Comparison of ENCODE assay signal across 1 fruit fly cellular context in genomic region chr3R:11809620-11810019, dm6.
TF ChIP-seq lines count a peak whose summit lies in the region.

No protein-coding gene starts in this region.

TF ChIP-seq in whole organism, embryonic, 481 proteins besides CTCF, POLR2A, EP300 and RAD21 (continued from another document and continues in another):
- peak in 1 of 2 experiments; percentile 30 for TF ChIP-seq Hr78 (GFP tag; optimal IDR thresholded peaks at IDR 0.05; lab: Kevin White, UChicago)
- TF ChIP-seq dm (GFP tag; optimal IDR thresholded peaks at IDR 0.05; lab: Kevin White, UChicago): no peak
- TF ChIP-seq zfh1 (GFP tag; IDR thresholded peaks at IDR 0.05; lab: Robert Waterston, UW): no peak
- TF ChIP-seq ab (GFP tag; optimal IDR thresholded peaks at IDR 0.05; lab: Kevin White, UChicago): no peak
- TF ChIP-seq Mrtf (GFP tag; IDR thresholded peaks at IDR 0.05; lab: Robert Waterston, UW): no peak
- no peak for TF ChIP-seq vnd (GFP tag; IDR thresholded peaks at IDR 0.05; lab: Robert Waterston, UW; ENCODE audit: partially characterized antibody)
- TF ChIP-seq br (optimal IDR thresholded peaks at IDR 0.05; lab: Kevin White, UChicago): no peak
- peak in 1 of 2 experiments; percentile 75 for TF ChIP-seq Hr51 (GFP tag; optimal IDR thresholded peaks at IDR 0.05; lab: Kevin White, UChicago)
- no peak for TF ChIP-seq CG17829 (tag; optimal IDR thresholded peaks at IDR 0.05; lab: Kevin White, UChicago)
- TF ChIP-seq Nf-YB (GFP tag; optimal IDR thresholded peaks at IDR 0.05; lab: Kevin White, UChicago): peak; percentile 69
- TF ChIP-seq Lhr (GFP tag; optimal IDR thresholded peaks at IDR 0.05; lab: Kevin White, UChicago): no peak
- TF ChIP-seq CG17361 (GFP tag; IDR thresholded peaks at IDR 0.05; lab: Robert Waterston, UW): peak; percentile 28; the same call in 1 of the 3 replicates
- TF ChIP-seq Atf3 (GFP tag; optimal IDR thresholded peaks at IDR 0.05; lab: Kevin White, UChicago): no peak
- no peak for TF ChIP-seq cas (GFP tag; IDR thresholded peaks at IDR 0.05; lab: Robert Waterston, UW)
- peak; percentile 45 for TF ChIP-seq gsb-n (tag; optimal IDR thresholded peaks at IDR 0.05; lab: Kevin White, UChicago)
- TF ChIP-seq ssp (GFP tag; IDR thresholded peaks at IDR 0.05; lab: Robert Waterston, UW): no peak
- TF ChIP-seq HmgD (GFP tag; optimal IDR thresholded peaks at IDR 0.05; lab: Kevin White, UChicago): no peak
- TF ChIP-seq TFAM (GFP tag; optimal IDR thresholded peaks at IDR 0.05; lab: Kevin White, UChicago): no peak
- no peak for TF ChIP-seq cato (GFP tag; optimal IDR thresholded peaks at IDR 0.05; lab: Kevin White, UChicago; ENCODE audit: borderline replicate concordance)
- TF ChIP-seq ken (GFP tag; IDR thresholded peaks at IDR 0.05; lab: Robert Waterston, UW): no peak
- TF ChIP-seq chn (GFP tag; optimal IDR thresholded peaks at IDR 0.05; lab: Kevin White, UChicago): no peak
- peak; percentile 22 for TF ChIP-seq CG2202 (tag; optimal IDR thresholded peaks at IDR 0.05; lab: Kevin White, UChicago)
- TF ChIP-seq lmd (GFP tag; IDR thresholded peaks at IDR 0.05; lab: Robert Waterston, UW): no peak
- no peak for TF ChIP-seq chinmo (GFP tag; IDR thresholded peaks at IDR 0.05; lab: Robert Waterston, UW; ENCODE audit: partially characterized antibody)
- no peak for TF ChIP-seq CG8478 (optimal IDR thresholded peaks at IDR 0.05; lab: Kevin White, UChicago)
- TF ChIP-seq Asciz (GFP tag; optimal IDR thresholded peaks at IDR 0.05; lab: Kevin White, UChicago): peak; percentile 58
- TF ChIP-seq ttk (GFP tag; IDR thresholded peaks at IDR 0.05; lab: Robert Waterston, UW): no peak
- no peak for TF ChIP-seq Rx (GFP tag; IDR thresholded peaks at IDR 0.05; lab: Robert Waterston, UW)
- TF ChIP-seq Xbp1 (GFP tag; optimal IDR thresholded peaks at IDR 0.05; lab: Kevin White, UChicago): no peak
- TF ChIP-seq usp (GFP tag; optimal IDR thresholded peaks at IDR 0.05; lab: Kevin White, UChicago): no peak
- no peak for TF ChIP-seq CHES-1-like (GFP tag; optimal IDR thresholded peaks at IDR 0.05; lab: Kevin White, UChicago)
- TF ChIP-seq cwo (GFP tag; optimal IDR thresholded peaks at IDR 0.05; lab: Kevin White, UChicago): no peak
- peak; percentile 4 for TF ChIP-seq ems (GFP tag; optimal IDR thresholded peaks at IDR 0.05; lab: Kevin White, UChicago)
- no peak for TF ChIP-seq cg (GFP tag; optimal IDR thresholded peaks at IDR 0.05; lab: Kevin White, UChicago)
- TF ChIP-seq dan (GFP tag; IDR thresholded peaks at IDR 0.05; lab: Robert Waterston, UW): no peak
- no peak for TF ChIP-seq nerfin-2 (GFP tag; IDR thresholded peaks at IDR 0.05; lab: Robert Waterston, UW; ENCODE audit: partially characterized antibody)
- no peak for TF ChIP-seq Atf-2 (GFP tag; optimal IDR thresholded peaks at IDR 0.05; lab: Kevin White, UChicago)
- TF ChIP-seq CG6654 (GFP tag; optimal IDR thresholded peaks at IDR 0.05; lab: Kevin White, UChicago): no peak
- TF ChIP-seq hkb (optimal IDR thresholded peaks at IDR 0.05; lab: Kevin White, UChicago): no peak
- TF ChIP-seq hkb (GFP tag; IDR thresholded peaks at IDR 0.05; lab: Robert Waterston, UW): no peak
- TF ChIP-seq vvl (GFP tag; IDR thresholded peaks at IDR 0.05; lab: Robert Waterston, UW): 0 out of 2 replicates have a peak, but pooled peaks have one; percentile 12
- TF ChIP-seq Chrac-16 (GFP tag; optimal IDR thresholded peaks at IDR 0.05; lab: Kevin White, UChicago): no peak
- TF ChIP-seq CG2875 (GFP tag; optimal IDR thresholded peaks at IDR 0.05; lab: Kevin White, UChicago): peak; percentile 52
- TF ChIP-seq Oli (tag; optimal IDR thresholded peaks at IDR 0.05; lab: Kevin White, UChicago): peak; percentile 66
- no peak for TF ChIP-seq H2.0 (GFP tag; IDR thresholded peaks at IDR 0.05; lab: Robert Waterston, UW)
- no peak for TF ChIP-seq CG11723 (GFP tag; optimal IDR thresholded peaks at IDR 0.05; lab: Kevin White, UChicago)
- no peak for TF ChIP-seq ewg (GFP tag; optimal IDR thresholded peaks at IDR 0.05; lab: Kevin White, UChicago)
- no peak for TF ChIP-seq gsb (GFP tag; IDR thresholded peaks at IDR 0.05; lab: Robert Waterston, UW)
- peak; percentile 23 for TF ChIP-seq CG1529 (GFP tag; optimal IDR thresholded peaks at IDR 0.05; lab: Kevin White, UChicago)
- no peak for TF ChIP-seq peb (GFP tag; IDR thresholded peaks at IDR 0.05; lab: Robert Waterston, UW)
- peak; percentile 55 for TF ChIP-seq HHEX (GFP tag; optimal IDR thresholded peaks at IDR 0.05; lab: Kevin White, UChicago)
- TF ChIP-seq CG7963 (GFP tag; IDR thresholded peaks at IDR 0.05; lab: Robert Waterston, UW; ENCODE audit: partially characterized antibody): no peak
- no peak for TF ChIP-seq CG33213 (GFP tag; optimal IDR thresholded peaks at IDR 0.05; lab: Kevin White, UChicago)
- TF ChIP-seq CG7839 (tag; optimal IDR thresholded peaks at IDR 0.05; lab: Kevin White, UChicago): peak; percentile 70
- TF ChIP-seq CG4360 (GFP tag; IDR thresholded peaks at IDR 0.05; lab: Robert Waterston, UW): no peak
- TF ChIP-seq Side (GFP tag; optimal IDR thresholded peaks at IDR 0.05; lab: Kevin White, UChicago): no peak
- TF ChIP-seq Drgx (GFP tag; IDR thresholded peaks at IDR 0.05; lab: Robert Waterston, UW): no peak
- TF ChIP-seq Meics (GFP tag; optimal IDR thresholded peaks at IDR 0.05; lab: Kevin White, UChicago): peak; percentile 19
- no peak for TF ChIP-seq Hr39 (optimal IDR thresholded peaks at IDR 0.05; lab: Kevin White, UChicago)
- no peak for TF ChIP-seq crc (GFP tag; optimal IDR thresholded peaks at IDR 0.05; lab: Kevin White, UChicago)
- no peak for TF ChIP-seq CG1792 (GFP tag; optimal IDR thresholded peaks at IDR 0.05; lab: Kevin White, UChicago)
- no peak for TF ChIP-seq CG2889 (GFP tag; IDR thresholded peaks at IDR 0.05; lab: Robert Waterston, UW)
- TF ChIP-seq D19B (GFP tag; optimal IDR thresholded peaks at IDR 0.05; lab: Kevin White, UChicago): no peak
- no peak for TF ChIP-seq HLH4C (GFP tag; IDR thresholded peaks at IDR 0.05; lab: Robert Waterston, UW; ENCODE audit: partially characterized antibody)
- TF ChIP-seq caup (GFP tag; optimal IDR thresholded peaks at IDR 0.05; lab: Kevin White, UChicago; ENCODE audit: severe bottlenecking): no peak
- no peak for TF ChIP-seq CG12744 (GFP tag; optimal IDR thresholded peaks at IDR 0.05; lab: Kevin White, UChicago)
- TF ChIP-seq CG16815 (GFP tag; optimal IDR thresholded peaks at IDR 0.05; lab: Kevin White, UChicago): no peak
- TF ChIP-seq CG3407 (GFP tag; optimal IDR thresholded peaks at IDR 0.05; lab: Kevin White, UChicago): peak; percentile 9
- no peak for TF ChIP-seq sc (optimal IDR thresholded peaks at IDR 0.05; lab: Kevin White, UChicago)
- peak; percentile 32 for TF ChIP-seq sc (GFP tag; optimal IDR thresholded peaks at IDR 0.05; lab: Kevin White, UChicago)
- TF ChIP-seq twi (tag; optimal IDR thresholded peaks at IDR 0.05; lab: Kevin White, UChicago): no peak
- TF ChIP-seq Hey (tag; optimal IDR thresholded peaks at IDR 0.05; lab: Kevin White, UChicago): no peak
- no peak for TF ChIP-seq CG16863 (GFP tag; optimal IDR thresholded peaks at IDR 0.05; lab: Kevin White, UChicago)
- no peak for TF ChIP-seq CG30403 (GFP tag; optimal IDR thresholded peaks at IDR 0.05; lab: Kevin White, UChicago)
- no peak for TF ChIP-seq Aef1 (GFP tag; IDR thresholded peaks at IDR 0.05; lab: Robert Waterston, UW)
- TF ChIP-seq Ets97D (GFP tag; optimal IDR thresholded peaks at IDR 0.05; lab: Kevin White, UChicago): no peak
- no peak for TF ChIP-seq emc (GFP tag; optimal IDR thresholded peaks at IDR 0.05; lab: Kevin White, UChicago)
- peak; percentile 38 for TF ChIP-seq CoRest (tag; optimal IDR thresholded peaks at IDR 0.05; lab: Kevin White, UChicago)
- TF ChIP-seq CG17912 (GFP tag; optimal IDR thresholded peaks at IDR 0.05; lab: Kevin White, UChicago): no peak
- no peak for TF ChIP-seq CG11398 (GFP tag; optimal IDR thresholded peaks at IDR 0.05; lab: Kevin White, UChicago)
- peak; percentile 88 for TF ChIP-seq exex (tag; optimal IDR thresholded peaks at IDR 0.05; lab: Kevin White, UChicago)
- TF ChIP-seq CG11696 (GFP tag; IDR thresholded peaks at IDR 0.05; lab: Robert Waterston, UW): 0 out of 2 replicates have a peak, but pooled peaks have one; percentile 18
- TF ChIP-seq CG14050 (GFP tag; IDR thresholded peaks at IDR 0.05; lab: Robert Waterston, UW): no peak
- TF ChIP-seq Bgb (GFP tag; IDR thresholded peaks at IDR 0.05; lab: Robert Waterston, UW; ENCODE audit: partially characterized antibody): no peak
- no peak for TF ChIP-seq CG10321 (GFP tag; IDR thresholded peaks at IDR 0.05; lab: Robert Waterston, UW)
- no peak for TF ChIP-seq gfzf (GFP tag; optimal IDR thresholded peaks at IDR 0.05; lab: Kevin White, UChicago)
- TF ChIP-seq Dip2 (GFP tag; IDR thresholded peaks at IDR 0.05; lab: Robert Waterston, UW): no peak
- TF ChIP-seq PHDP (tag; optimal IDR thresholded peaks at IDR 0.05; lab: Kevin White, UChicago): peak; percentile 85
- peak; percentile 41 for TF ChIP-seq CG17385 (GFP tag; optimal IDR thresholded peaks at IDR 0.05; lab: Kevin White, UChicago)
- TF ChIP-seq CG2712 (tag; optimal IDR thresholded peaks at IDR 0.05; lab: Kevin White, UChicago): peak; percentile 41
- no peak for TF ChIP-seq Ravus (GFP tag; IDR thresholded peaks at IDR 0.05; lab: Robert Waterston, UW)
- TF ChIP-seq D (optimal IDR thresholded peaks at IDR 0.05; lab: Kevin White, UChicago): no peak
- no peak for TF ChIP-seq D (GFP tag; optimal IDR thresholded peaks at IDR 0.05; lab: Kevin White, UChicago)
- TF ChIP-seq CG12659 (GFP tag; optimal IDR thresholded peaks at IDR 0.05; lab: Kevin White, UChicago): peak; percentile 22
- no peak for TF ChIP-seq Usf (GFP tag; optimal IDR thresholded peaks at IDR 0.05; lab: Kevin White, UChicago)
- no peak for TF ChIP-seq bigmax (GFP tag; optimal IDR thresholded peaks at IDR 0.05; lab: Kevin White, UChicago)
- peak; percentile 55 for TF ChIP-seq nerfin-1 (tag; optimal IDR thresholded peaks at IDR 0.05; lab: Kevin White, UChicago)
- TF ChIP-seq MESR4 (GFP tag; optimal IDR thresholded peaks at IDR 0.05; lab: Kevin White, UChicago): no peak
- TF ChIP-seq CG12155 (GFP tag; optimal IDR thresholded peaks at IDR 0.05; lab: Kevin White, UChicago): no peak
- TF ChIP-seq hth (optimal IDR thresholded peaks at IDR 0.05; lab: Kevin White, UChicago): no peak
- TF ChIP-seq Hsf (GFP tag; optimal IDR thresholded peaks at IDR 0.05; lab: Kevin White, UChicago): no peak
- TF ChIP-seq CG2678 (tag; optimal IDR thresholded peaks at IDR 0.05; lab: Kevin White, UChicago): peak; percentile 87
- no peak for TF ChIP-seq CG14667 (GFP tag; IDR thresholded peaks at IDR 0.05; lab: Robert Waterston, UW)
- no peak for TF ChIP-seq pho (GFP tag; optimal IDR thresholded peaks at IDR 0.05; lab: Kevin White, UChicago)
- no peak for TF ChIP-seq zen2 (GFP tag; IDR thresholded peaks at IDR 0.05; lab: Robert Waterston, UW; ENCODE audit: partially characterized antibody)
- no peak for TF ChIP-seq Antp (GFP tag; optimal IDR thresholded peaks at IDR 0.05; lab: Kevin White, UChicago)
- TF ChIP-seq tgo (GFP tag; IDR thresholded peaks at IDR 0.05; lab: Robert Waterston, UW): no peak
- no peak for TF ChIP-seq Xrp1 (GFP tag; IDR thresholded peaks at IDR 0.05; lab: Robert Waterston, UW)
- TF ChIP-seq gcm2 (GFP tag; optimal IDR thresholded peaks at IDR 0.05; lab: Kevin White, UChicago): no peak
- TF ChIP-seq Dref (GFP tag; IDR thresholded peaks at IDR 0.05; lab: Robert Waterston, UW): no peak
- no peak for TF ChIP-seq otp (GFP tag; IDR thresholded peaks at IDR 0.05; lab: Robert Waterston, UW)
- no peak for TF ChIP-seq MBD-R2 (GFP tag; IDR thresholded peaks at IDR 0.05; lab: Robert Waterston, UW)
- peak; percentile 44 for TF ChIP-seq sd (tag; optimal IDR thresholded peaks at IDR 0.05; lab: Kevin White, UChicago)
- TF ChIP-seq Six4 (GFP tag; optimal IDR thresholded peaks at IDR 0.05; lab: Kevin White, UChicago): no peak
- TF ChIP-seq CG30431 (GFP tag; optimal IDR thresholded peaks at IDR 0.05; lab: Kevin White, UChicago): no peak
- TF ChIP-seq CG10462 (GFP tag; optimal IDR thresholded peaks at IDR 0.05; lab: Kevin White, UChicago): no peak
- no peak for TF ChIP-seq CG17802 (tag; optimal IDR thresholded peaks at IDR 0.05; lab: Kevin White, UChicago)
- no peak for TF ChIP-seq CG9817 (tag; optimal IDR thresholded peaks at IDR 0.05; lab: Kevin White, UChicago)
- TF ChIP-seq aop (GFP tag; IDR thresholded peaks at IDR 0.05; lab: Robert Waterston, UW): no peak
- no peak for TF ChIP-seq E2f2 (GFP tag; IDR thresholded peaks at IDR 0.05; lab: Robert Waterston, UW)
- no peak for TF ChIP-seq CG6272 (GFP tag; IDR thresholded peaks at IDR 0.05; lab: Robert Waterston, UW)
- TF ChIP-seq dmrt99B (tag; optimal IDR thresholded peaks at IDR 0.05; lab: Kevin White, UChicago): peak; percentile 51
- TF ChIP-seq chm (GFP tag; IDR thresholded peaks at IDR 0.05; lab: Robert Waterston, UW): no peak
- no peak for TF ChIP-seq Scr (GFP tag; IDR thresholded peaks at IDR 0.05; lab: Robert Waterston, UW; ENCODE audit: partially characterized antibody)
- no peak for TF ChIP-seq CG8765 (GFP tag; IDR thresholded peaks at IDR 0.05; lab: Robert Waterston, UW)
- no peak for TF ChIP-seq CG13287 (GFP tag; IDR thresholded peaks at IDR 0.05; lab: Robert Waterston, UW; ENCODE audit: partially characterized antibody)
- TF ChIP-seq pros (GFP tag; optimal IDR thresholded peaks at IDR 0.05; lab: Kevin White, UChicago): no peak
- TF ChIP-seq scrt (GFP tag; optimal IDR thresholded peaks at IDR 0.05; lab: Kevin White, UChicago): no peak
- no peak for TF ChIP-seq Gug (GFP tag; IDR thresholded peaks at IDR 0.05; lab: Robert Waterston, UW)
- TF ChIP-seq jing (GFP tag; optimal IDR thresholded peaks at IDR 0.05; lab: Kevin White, UChicago): no peak
- no peak for TF ChIP-seq BEAF-32 (GFP tag; optimal IDR thresholded peaks at IDR 0.05; lab: Kevin White, UChicago)
- TF ChIP-seq MTF-1 (GFP tag; optimal IDR thresholded peaks at IDR 0.05; lab: Kevin White, UChicago; ENCODE audit: borderline replicate concordance): peak; percentile 38
- no peak for TF ChIP-seq CG18011 (GFP tag; optimal IDR thresholded peaks at IDR 0.05; lab: Kevin White, UChicago)
- no peak for TF ChIP-seq Ptx1 (GFP tag; IDR thresholded peaks at IDR 0.05; lab: Robert Waterston, UW)
- no peak for TF ChIP-seq stwl (tag; optimal IDR thresholded peaks at IDR 0.05; lab: Kevin White, UChicago)
- TF ChIP-seq CG18619 (GFP tag; optimal IDR thresholded peaks at IDR 0.05; lab: Kevin White, UChicago): no peak
- TF ChIP-seq schlank (tag; optimal IDR thresholded peaks at IDR 0.05; lab: Kevin White, UChicago): no peak
- TF ChIP-seq CG13775 (GFP tag; optimal IDR thresholded peaks at IDR 0.05; lab: Kevin White, UChicago): no peak
- no peak for TF ChIP-seq Nf-YC (tag; optimal IDR thresholded peaks at IDR 0.05; lab: Kevin White, UChicago)
